Fruit fly (Drosophila melanogaster) whole organism, embryonic: ENCODE data around the gene CG33932.
A peak's percentile ranks its signal among the peaks of the same experiment; 100 is the strongest.

Source experiments
- Abd-B ChIP-seq: fragments of 200-800 bp; sonication (Bioruptor generic); optimal IDR thresholded peaks from 2 replicates; lab custom pipeline; 2018; ENCODE audit warnings: missing biosample characterization, mild to moderate bottlenecking, missing genetic modification characterization, moderate library complexity
- Atf3 ChIP-seq: fragments of 200-800 bp; sonication (Bioruptor generic); optimal IDR thresholded peaks from 3 replicates; lab custom pipeline; 2016; ENCODE audit warnings: missing biosample characterization, missing genetic modification characterization
- Bdp1 ChIP-seq: fragments of 200-800 bp; sonication (Bioruptor generic); optimal IDR thresholded peaks from 3 replicates; lab custom pipeline; 2016; ENCODE audit warnings: missing biosample characterization, missing genetic modification characterization
- CG10321 ChIP-seq: fragments of 200-800 bp; sonication (Bioruptor generic); IDR thresholded peaks from 2 replicates; pipeline ENCODE4 v1.3.6; 2022; ENCODE audit warnings: missing biosample characterization, missing genetic modification characterization
- CG10565 ChIP-seq: fragments of 200-800 bp; sonication (Bioruptor generic); optimal IDR thresholded peaks from 3 replicates; lab custom pipeline; 2016; ENCODE audit warnings: missing biosample characterization, mild to moderate bottlenecking, missing genetic modification characterization
- CG11504 ChIP-seq: fragments of 200-800 bp; sonication (Bioruptor generic); optimal IDR thresholded peaks from 3 replicates; lab custom pipeline; 2019; ENCODE audit warnings: missing biosample characterization, mild to moderate bottlenecking, missing genetic modification characterization, moderate library complexity
- CG14965 ChIP-seq: fragments of 200-800 bp; sonication (Bioruptor generic); optimal IDR thresholded peaks from 2 replicates; lab custom pipeline; 2016; ENCODE audit warnings: missing biosample characterization, missing genetic modification characterization, borderline replicate concordance
- CG15073 ChIP-seq: fragments of 200-800 bp; sonication (Bioruptor generic); optimal IDR thresholded peaks from 2 replicates; lab custom pipeline; 2016; ENCODE audit warnings: missing biosample characterization, missing genetic modification characterization
- CG2129 ChIP-seq: fragments of 200-800 bp; sonication (Bioruptor generic); IDR thresholded peaks from 2 replicates; pipeline ENCODE4 v1.3.6; 2022; ENCODE audit warnings: missing biosample characterization, missing genetic modification characterization; ENCODE audit not compliant: partially characterized antibody
- CG2875 ChIP-seq: fragments of 200-800 bp; sonication (Bioruptor generic); optimal IDR thresholded peaks from 2 replicates; lab custom pipeline; 2017; ENCODE audit warnings: missing biosample characterization, mild to moderate bottlenecking, missing genetic modification characterization, missing genetic modification reagents
- CG34224 ChIP-seq: fragments of 200-800 bp; sonication (Bioruptor generic); IDR thresholded peaks from 3 replicates; pipeline ENCODE4 v1.3.6; 2022; ENCODE audit warnings: missing biosample characterization, missing genetic modification characterization; ENCODE audit not compliant: partially characterized antibody
- CG4424 ChIP-seq: fragments of 200-800 bp; sonication (Bioruptor generic); optimal IDR thresholded peaks from 3 replicates; lab custom pipeline; 2016; ENCODE audit warnings: missing biosample characterization, missing genetic modification characterization
- CG6689 ChIP-seq: fragments of 200-800 bp; sonication (Bioruptor generic); IDR thresholded peaks from 2 replicates; pipeline ENCODE4 v1.3.6; 2022; ENCODE audit warnings: missing biosample characterization, missing genetic modification characterization
- CG6813 ChIP-seq: fragments of 200-800 bp; sonication (Bioruptor generic); optimal IDR thresholded peaks from 2 replicates; lab custom pipeline; 2017; ENCODE audit warnings: missing biosample characterization, missing genetic modification characterization, mild to moderate bottlenecking, moderate library complexity, missing genetic modification reagents
- CG7928 ChIP-seq: fragments of 200-800 bp; sonication (Bioruptor generic); optimal IDR thresholded peaks from 2 replicates; lab custom pipeline; 2017; ENCODE audit warnings: missing biosample characterization, mild to moderate bottlenecking, missing genetic modification characterization
- CG8924 ChIP-seq: fragments of 200-800 bp; optimal IDR thresholded peaks from 3 replicates; lab custom pipeline; 2019; ENCODE audit warnings: missing biosample characterization, mild to moderate bottlenecking, missing genetic modification characterization, moderate library complexity
- CG9876 ChIP-seq: fragments of 200-800 bp; sonication (Bioruptor generic); optimal IDR thresholded peaks from 2 replicates; lab custom pipeline; 2016; ENCODE audit warnings: missing biosample characterization, missing genetic modification characterization
- D19A ChIP-seq: fragments of 200-800 bp; optimal IDR thresholded peaks from 3 replicates; lab custom pipeline; 2019; ENCODE audit warnings: missing biosample characterization, mild to moderate bottlenecking, missing genetic modification characterization, moderate library complexity
- Dip3 ChIP-seq: fragments of 200-800 bp; sonication (Bioruptor generic); optimal IDR thresholded peaks from 3 replicates; lab custom pipeline; 2016; ENCODE audit warnings: missing biosample characterization, missing genetic modification characterization
- Doc2 ChIP-seq: fragments of 200-800 bp; sonication (Bioruptor generic); IDR thresholded peaks from 2 replicates; pipeline ENCODE4 v1.3.6; 2022; ENCODE audit warnings: missing biosample characterization, missing genetic modification characterization
- Doc3 ChIP-seq: fragments of 200-800 bp; sonication (Bioruptor generic); IDR thresholded peaks from 3 replicates; pipeline ENCODE4 v1.3.6; 2022; ENCODE audit warnings: missing biosample characterization, missing genetic modification characterization; ENCODE audit not compliant: partially characterized antibody
- Fer3 ChIP-seq: fragments of 200-800 bp; sonication (Bioruptor generic); optimal IDR thresholded peaks from 2 replicates; lab custom pipeline; 2018; ENCODE audit warnings: missing biosample characterization, mild to moderate bottlenecking, missing genetic modification characterization, moderate library complexity
- Hr78 ChIP-seq, 2 experiments: fragments of 200-800 bp in 1 of 2; fragments of >200 bp in 1 of 2; sonication (Bioruptor generic) in 1 of 2; optimal IDR thresholded peaks; 2 replicates each; lab custom pipeline; 2017 to 2019; ENCODE audit warnings: missing biosample characterization in 2 of 2, missing genetic modification characterization in 2 of 2, mild to moderate bottlenecking in 1 of 2, moderate library complexity in 1 of 2
- Meics ChIP-seq: fragments of 200-800 bp; sonication (Bioruptor generic); optimal IDR thresholded peaks from 2 replicates; lab custom pipeline; 2017; ENCODE audit warnings: missing biosample characterization, mild to moderate bottlenecking, missing genetic modification characterization
- Mes4 ChIP-seq: fragments of 200-800 bp; sonication (Bioruptor generic); optimal IDR thresholded peaks from 2 replicates; lab custom pipeline; 2016; ENCODE audit warnings: missing biosample characterization, missing genetic modification characterization
- NC2α ChIP-seq: fragments of 200-800 bp; sonication (Bioruptor generic); optimal IDR thresholded peaks from 2 replicates; lab custom pipeline; 2016; ENCODE audit warnings: missing biosample characterization, missing genetic modification characterization
- Oaz ChIP-seq: fragments of 200-800 bp; sonication (Bioruptor generic); IDR thresholded peaks from 2 replicates; pipeline ENCODE4 v1.3.6; 2022; ENCODE audit warnings: missing biosample characterization, missing genetic modification characterization
- Scr ChIP-seq: fragments of 200-800 bp; sonication (Bioruptor generic); IDR thresholded peaks from 2 replicates; pipeline ENCODE4 v1.3.6; 2022; ENCODE audit warnings: missing biosample characterization, missing genetic modification characterization; ENCODE audit not compliant: partially characterized antibody
- Xrp1 ChIP-seq: fragments of 200-800 bp; sonication (Bioruptor generic); IDR thresholded peaks from 2 replicates; pipeline ENCODE4 v1.3.6; 2022; ENCODE audit warnings: missing biosample characterization, missing genetic modification characterization
- al ChIP-seq: fragments of 200-800 bp; sonication (Bioruptor generic); IDR thresholded peaks from 2 replicates; pipeline ENCODE4 v1.3.6; 2022; ENCODE audit warnings: missing biosample characterization, missing genetic modification characterization
- ato ChIP-seq: fragments of 200-800 bp; sonication (Bioruptor generic); IDR thresholded peaks from 2 replicates; pipeline ENCODE4 v1.3.6; 2022; ENCODE audit warnings: missing biosample characterization, missing genetic modification characterization; ENCODE audit not compliant: partially characterized antibody
- bigmax ChIP-seq: fragments of 200-800 bp; sonication (Bioruptor generic); optimal IDR thresholded peaks from 2 replicates; lab custom pipeline; 2018; ENCODE audit warnings: missing biosample characterization, mild to moderate bottlenecking, missing genetic modification characterization
- chn ChIP-seq: fragments of 200-800 bp; sonication (Bioruptor generic); optimal IDR thresholded peaks from 2 replicates; lab custom pipeline; 2016; ENCODE audit warnings: missing biosample characterization, missing genetic modification characterization
- en ChIP-seq: fragments of 200-800 bp; sonication (Bioruptor generic); optimal IDR thresholded peaks from 2 replicates; lab custom pipeline; 2016; ENCODE audit warnings: missing biosample characterization, missing genetic modification characterization
- gcm2 ChIP-seq: fragments of 200-800 bp; sonication (Bioruptor generic); optimal IDR thresholded peaks from 2 replicates; lab custom pipeline; 2016; ENCODE audit warnings: missing biosample characterization, missing genetic modification characterization
- lov ChIP-seq, 2 experiments: fragments of 200-800 bp in 1 of 2; fragments of >200 bp in 1 of 2; sonication (Bioruptor generic) in 1 of 2; IDR thresholded peaks in 1 of 2; optimal IDR thresholded peaks in 1 of 2; 2 replicates in 1 of 2; 3 replicates in 1 of 2; pipeline versions ENCODE4 v1.3.6 to Lab custom; 2017 to 2022; ENCODE audit warnings: missing biosample characterization in 1 of 2, missing genetic modification characterization in 1 of 2
- pita ChIP-seq: fragments of 200-800 bp; sonication (Bioruptor generic); optimal IDR thresholded peaks from 2 replicates; lab custom pipeline; 2017; ENCODE audit warnings: missing biosample characterization, mild to moderate bottlenecking, missing genetic modification characterization
- pnt ChIP-seq: fragments of 200-800 bp; sonication (Bioruptor generic); optimal IDR thresholded peaks from 3 replicates; lab custom pipeline; 2016; ENCODE audit warnings: missing biosample characterization, missing genetic modification characterization
- salm ChIP-seq: fragments of 200-800 bp; sonication (Bioruptor generic); optimal IDR thresholded peaks from 2 replicates; lab custom pipeline; 2018; ENCODE audit warnings: missing biosample characterization, mild to moderate bottlenecking, missing genetic modification characterization
- sd ChIP-seq: fragments of 200-800 bp; sonication (Bioruptor generic); optimal IDR thresholded peaks from 3 replicates; lab custom pipeline; 2018; ENCODE audit warnings: missing biosample characterization, mild to moderate bottlenecking, missing genetic modification characterization, moderate library complexity
- sisA ChIP-seq: fragments of 200-800 bp; sonication (Bioruptor generic); IDR thresholded peaks from 2 replicates; pipeline ENCODE4 v1.3.6; 2022; ENCODE audit warnings: missing biosample characterization, missing genetic modification characterization
- sna ChIP-seq: fragments of 200-800 bp; sonication (Bioruptor generic); IDR thresholded peaks from 2 replicates; pipeline ENCODE4 v1.3.6; 2022; ENCODE audit warnings: missing biosample characterization, missing genetic modification characterization; ENCODE audit not compliant: partially characterized antibody
- tio ChIP-seq: fragments of 200-800 bp; sonication (Bioruptor generic); optimal IDR thresholded peaks from 2 replicates; lab custom pipeline; 2017; ENCODE audit warnings: missing biosample characterization, missing genetic modification characterization, inconsistent platforms
- tna ChIP-seq: fragments of 200-800 bp; sonication (Bioruptor generic); IDR thresholded peaks from 2 replicates; pipeline ENCODE4 v1.3.6; 2022; ENCODE audit warnings: missing biosample characterization, missing genetic modification characterization; ENCODE audit not compliant: partially characterized antibody
- wek ChIP-seq: fragments of 200-800 bp; sonication (Bioruptor generic); optimal IDR thresholded peaks from 3 replicates; lab custom pipeline; 2018; ENCODE audit warnings: missing biosample characterization, mild to moderate bottlenecking, missing genetic modification characterization, moderate library complexity

CG33932 gene

dm6 chrX:19704083-19704482, 40.1 kb upstream of the CG33932 start, which contains the start of the genes CG14230 and CG14232 (continued):
- TF ChIP-seq en = no peak
- no peak for TF ChIP-seq tna (GFP tag; lab: Robert Waterston, UW)
- TF ChIP-seq CG2875 = no peak
- TF ChIP-seq CG6813 (GFP tag; lab: Kevin White, UChicago) = no peak
- no peak for TF ChIP-seq pnt
- 0 out of 2 replicates have a peak, but pooled peaks have one; percentile 33 for TF ChIP-seq Scr (GFP tag; lab: Robert Waterston, UW)
- TF ChIP-seq sisA = no peak
- no peak for TF ChIP-seq Atf3 (GFP tag; lab: Kevin White, UChicago)
- no peak for TF ChIP-seq CG7928
- TF ChIP-seq CG6689 = no peak
- TF ChIP-seq Bdp1 = no peak
- no peak for TF ChIP-seq Doc2 (GFP tag; lab: Robert Waterston, UW)
- no peak for TF ChIP-seq D19A
- TF ChIP-seq gcm2 (GFP tag; lab: Kevin White, UChicago) = no peak
- no peak; the same call in 1 of the 2 replicates for TF ChIP-seq sna
- TF ChIP-seq CG11504 (tag; lab: Kevin White, UChicago) = no peak
- no peak for TF ChIP-seq Dip3 (GFP tag; lab: Kevin White, UChicago)
- TF ChIP-seq Xrp1 = no peak
- TF ChIP-seq CG9876 (GFP tag; lab: Kevin White, UChicago) = no peak
- no peak for TF ChIP-seq chn (GFP tag; lab: Kevin White, UChicago)
- TF ChIP-seq ato (GFP tag; lab: Robert Waterston, UW) = no peak
- no peak for TF ChIP-seq al (GFP tag; lab: Robert Waterston, UW)
- no peak for TF ChIP-seq Fer3 (tag; lab: Kevin White, UChicago)
- no peak for TF ChIP-seq Doc3 (GFP tag; lab: Robert Waterston, UW)
- TF ChIP-seq Mes4 (GFP tag; lab: Kevin White, UChicago) = no peak
- no peak for TF ChIP-seq Meics
- no peak for TF ChIP-seq wek (GFP tag; lab: Kevin White, UChicago)
- no peak for TF ChIP-seq salm
- peak; percentile 56; the same call in 2 of the 3 replicates for TF ChIP-seq CG34224 (GFP tag; lab: Robert Waterston, UW)
- peak; percentile 61 for TF ChIP-seq Abd-B (GFP tag; lab: Kevin White, UChicago)
- no peak for TF ChIP-seq Hr78 (GFP tag; optimal IDR thresholded peaks at IDR 0.05; lab: Kevin White, UChicago)
- no peak for TF ChIP-seq CG10321
- TF ChIP-seq lov (optimal IDR thresholded peaks at IDR 0.05; lab: Kevin White, UChicago) = no peak
- no peak for TF ChIP-seq lov (GFP tag; IDR thresholded peaks at IDR 0.05; lab: Robert Waterston, UW)
- no peak for TF ChIP-seq CG4424
- no peak for TF ChIP-seq CG15073
- TF ChIP-seq NC2α (GFP tag; lab: Kevin White, UChicago) = no peak
- TF ChIP-seq pita (GFP tag; lab: Kevin White, UChicago) = no peak
- TF ChIP-seq sd (tag; lab: Kevin White, UChicago) = no peak
- TF ChIP-seq CG8924 (tag; lab: Kevin White, UChicago) = peak; percentile 11
- TF ChIP-seq CG14965 = no peak
- no peak for TF ChIP-seq Oaz (GFP tag; lab: Robert Waterston, UW)
- TF ChIP-seq bigmax (GFP tag; lab: Kevin White, UChicago) = no peak
- TF ChIP-seq tio (GFP tag; lab: Kevin White, UChicago) = no peak
- no peak for TF ChIP-seq CG2129
- TF ChIP-seq CG10565 (GFP tag; lab: Kevin White, UChicago) = no peak
